Worm (Caenorhabditis elegans) whole organism, late embryonic: ENCODE data around the gene ecps-1.

ENCODE experiments used
- ceh-24 ChIP-seq: sonication (generic microtip); optimal IDR thresholded peaks from 2 replicates; lab custom pipeline; 2016; ENCODE audit warnings: mild to moderate bottlenecking, missing genetic modification characterization, missing compliant biosample characterization
- hlh-6 ChIP-seq: sonication (generic microtip); optimal IDR thresholded peaks from 2 replicates; lab custom pipeline; 2016; ENCODE audit warnings: missing genotype, missing genetic modification characterization, missing compliant biosample characterization
- hlh-8 ChIP-seq: sonication (generic microtip); optimal IDR thresholded peaks from 2 replicates; lab custom pipeline; 2016; ENCODE audit warnings: missing genotype, missing genetic modification characterization, missing compliant biosample characterization
- nhr-11 ChIP-seq: fragments of 150-350 bp; optimal IDR thresholded peaks from 2 replicates; lab custom pipeline; 2014; ENCODE audit warnings: missing biosample characterization, missing genetic modification characterization
- nhr-232 ChIP-seq: sonication (generic microtip); optimal IDR thresholded peaks from 2 replicates; lab custom pipeline; 2016; ENCODE audit warnings: missing genetic modification characterization, missing compliant biosample characterization
- pat-9 ChIP-seq: fragments of 200-800 bp; sonication (Bioruptor generic); optimal IDR thresholded peaks from 2 replicates; lab custom pipeline; 2018; ENCODE audit warnings: mild to moderate bottlenecking, missing genetic modification characterization, moderate library complexity, missing compliant biosample characterization
- pha-4 ChIP-seq: fragments of 150-350 bp; optimal IDR thresholded peaks from 2 replicates; lab custom pipeline; 2018; ENCODE audit warnings: missing biosample characterization, missing genetic modification reagents, missing genetic modification characterization
- zip-5 ChIP-seq: sonication (generic microtip); optimal IDR thresholded peaks from 2 replicates; lab custom pipeline; 2016; ENCODE audit warnings: missing genetic modification characterization, missing compliant biosample characterization

DNA sequence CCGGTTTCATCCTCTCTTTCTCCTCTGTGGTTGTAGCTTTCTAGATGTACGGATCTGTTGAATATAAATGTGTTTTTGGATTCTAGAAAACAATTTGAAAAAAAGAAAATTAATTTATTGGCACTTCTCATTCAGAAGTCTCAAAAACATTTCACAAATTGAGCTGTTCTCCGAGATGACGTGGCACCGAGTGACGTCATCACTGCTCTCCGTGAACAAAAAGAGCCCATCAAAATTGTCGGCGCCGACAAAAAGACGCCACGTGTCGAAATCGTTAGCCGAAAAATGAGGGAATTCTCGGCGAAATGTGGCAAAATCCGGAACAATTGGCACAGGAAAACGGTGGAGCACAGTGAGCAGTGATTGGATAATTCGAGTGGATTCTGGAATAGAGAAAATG, 38.7 kb downstream of the ecps-1 start:
- TF ChIP-seq hlh-6 (tag; lab: Kevin White, UChicago): no peak
- TF ChIP-seq ceh-24 (tag; lab: Kevin White, UChicago): no peak
- TF ChIP-seq zip-5: no peak
- TF ChIP-seq nhr-11: no peak
- no peak for TF ChIP-seq pha-4 (tag; lab: Kevin White, UChicago)
- no peak for TF ChIP-seq hlh-8 (tag; lab: Kevin White, UChicago)
- TF ChIP-seq nhr-232 (tag; lab: Kevin White, UChicago): no peak
- TF ChIP-seq pat-9 (tag; lab: Kevin White, UChicago): no peak
